Fruit fly (Drosophila melanogaster) whole organism, embryonic: Measurements from ENCODE around the gene SelG.

ENCODE experiments used
- Asciz ChIP-seq: fragments of 200-800 bp; sonication (Bioruptor generic); optimal IDR thresholded peaks from 2 replicates; lab custom pipeline; 2017; ENCODE audit warnings: missing biosample characterization, mild to moderate bottlenecking, missing genetic modification characterization, missing genetic modification reagents
- Bdp1 ChIP-seq: fragments of 200-800 bp; sonication (Bioruptor generic); optimal IDR thresholded peaks from 3 replicates; lab custom pipeline; 2016; ENCODE audit warnings: missing biosample characterization, missing genetic modification characterization
- Bgb ChIP-seq: fragments of 200-800 bp; sonication (Bioruptor generic); IDR thresholded peaks from 2 replicates; pipeline ENCODE4 v1.3.6; 2022; ENCODE audit warnings: missing biosample characterization, missing genetic modification characterization; ENCODE audit not compliant: partially characterized antibody
- BtbVII ChIP-seq: fragments of 200-800 bp; sonication (Bioruptor generic); optimal IDR thresholded peaks from 3 replicates; lab custom pipeline; 2017; ENCODE audit warnings: missing biosample characterization, mild to moderate bottlenecking, missing genetic modification characterization
- CG1024 ChIP-seq: fragments of 200-800 bp; sonication (Bioruptor generic); IDR thresholded peaks from 2 replicates; pipeline ENCODE4 v1.3.6; 2022; ENCODE audit warnings: missing biosample characterization, missing genetic modification characterization
- CG10274 ChIP-seq: fragments of 200-800 bp; sonication (Bioruptor generic); optimal IDR thresholded peaks from 3 replicates; lab custom pipeline; 2017; ENCODE audit warnings: missing biosample characterization, mild to moderate bottlenecking, missing genetic modification characterization
- CG11085 ChIP-seq: fragments of 200-800 bp; sonication (Bioruptor generic); IDR thresholded peaks from 2 replicates; pipeline ENCODE4 v1.3.6; 2022; ENCODE audit warnings: missing biosample characterization, missing genetic modification characterization
- CG11504 ChIP-seq: fragments of 200-800 bp; sonication (Bioruptor generic); optimal IDR thresholded peaks from 3 replicates; lab custom pipeline; 2019; ENCODE audit warnings: missing biosample characterization, mild to moderate bottlenecking, missing genetic modification characterization, moderate library complexity
- CG12071 ChIP-seq: fragments of 200-800 bp; sonication (Bioruptor generic); optimal IDR thresholded peaks from 3 replicates; lab custom pipeline; 2018; ENCODE audit warnings: missing biosample characterization, mild to moderate bottlenecking, missing genetic modification characterization
- CG12155 ChIP-seq: fragments of 200-800 bp; sonication (Bioruptor generic); optimal IDR thresholded peaks from 3 replicates; lab custom pipeline; 2016; ENCODE audit warnings: missing biosample characterization, missing genetic modification characterization
- CG14667 ChIP-seq: fragments of 200-800 bp; sonication (Bioruptor generic); IDR thresholded peaks from 2 replicates; pipeline ENCODE4 v1.3.6; 2022; ENCODE audit warnings: missing biosample characterization, missing genetic modification characterization
- CG1603 ChIP-seq: fragments of 200-800 bp; sonication (Bioruptor generic); optimal IDR thresholded peaks from 2 replicates; lab custom pipeline; 2019; ENCODE audit warnings: missing biosample characterization, mild to moderate bottlenecking, missing genetic modification characterization, moderate library complexity
- CG17186 ChIP-seq: fragments of 200-800 bp; sonication (Bioruptor generic); optimal IDR thresholded peaks from 3 replicates; lab custom pipeline; 2017; ENCODE audit warnings: missing biosample characterization, missing genetic modification reagents, missing genetic modification characterization
- CG17359 ChIP-seq: fragments of 200-800 bp; sonication (Bioruptor generic); optimal IDR thresholded peaks from 3 replicates; lab custom pipeline; 2018; ENCODE audit warnings: missing biosample characterization, mild to moderate bottlenecking, missing genetic modification characterization, moderate library complexity
- CG18599 ChIP-seq: fragments of 200-800 bp; sonication (Bioruptor generic); optimal IDR thresholded peaks from 3 replicates; lab custom pipeline; 2017; ENCODE audit warnings: missing biosample characterization, missing genetic modification characterization, mild to moderate bottlenecking, moderate library complexity, missing genetic modification reagents
- CG2129 ChIP-seq: fragments of 200-800 bp; sonication (Bioruptor generic); IDR thresholded peaks from 2 replicates; pipeline ENCODE4 v1.3.6; 2022; ENCODE audit warnings: missing biosample characterization, missing genetic modification characterization; ENCODE audit not compliant: partially characterized antibody
- CG2199 ChIP-seq: fragments of 200-800 bp; sonication (Bioruptor generic); IDR thresholded peaks from 3 replicates; pipeline ENCODE4 v1.3.6; 2022; ENCODE audit warnings: missing biosample characterization, missing genetic modification characterization
- CG32532 ChIP-seq: fragments of 200-800 bp; sonication (Bioruptor generic); IDR thresholded peaks from 2 replicates; pipeline ENCODE4 v1.3.6; 2022; ENCODE audit warnings: missing biosample characterization, missing genetic modification characterization
- CG34422 ChIP-seq: fragments of 200-800 bp; sonication (Bioruptor generic); IDR thresholded peaks from 3 replicates; pipeline ENCODE4 v1.3.6; 2022; ENCODE audit warnings: missing biosample characterization, missing genetic modification characterization
- CG4820 ChIP-seq: fragments of 200-800 bp; sonication (Bioruptor generic); optimal IDR thresholded peaks from 3 replicates; lab custom pipeline; 2016; ENCODE audit warnings: missing biosample characterization, missing genetic modification characterization
- CG9437 ChIP-seq: fragments of 200-800 bp; sonication (Bioruptor generic); optimal IDR thresholded peaks from 2 replicates; lab custom pipeline; 2018; ENCODE audit warnings: missing biosample characterization, mild to moderate bottlenecking, missing genetic modification characterization
- CG9817 ChIP-seq: fragments of 200-800 bp; sonication (Bioruptor generic); optimal IDR thresholded peaks from 2 replicates; lab custom pipeline; 2018; ENCODE audit warnings: missing biosample characterization, mild to moderate bottlenecking, missing genetic modification characterization, moderate library complexity
- Chrac-16 ChIP-seq: fragments of 200-800 bp; sonication (Bioruptor generic); optimal IDR thresholded peaks from 3 replicates; lab custom pipeline; 2016; ENCODE audit warnings: missing biosample characterization, missing genetic modification characterization
- CoRest ChIP-seq: fragments of 200-800 bp; sonication (Bioruptor generic); optimal IDR thresholded peaks from 3 replicates; lab custom pipeline; 2018; ENCODE audit warnings: missing biosample characterization, mild to moderate bottlenecking, missing genetic modification characterization, moderate library complexity
- Doc3 ChIP-seq: fragments of 200-800 bp; sonication (Bioruptor generic); IDR thresholded peaks from 3 replicates; pipeline ENCODE4 v1.3.6; 2022; ENCODE audit warnings: missing biosample characterization, missing genetic modification characterization; ENCODE audit not compliant: partially characterized antibody
- E2f1 ChIP-seq: fragments of 200-800 bp; sonication (Bioruptor generic); IDR thresholded peaks from 2 replicates; pipeline ENCODE4 v1.3.6; 2022; ENCODE audit warnings: missing biosample characterization, missing genetic modification characterization
- MESR4 ChIP-seq: fragments of 200-800 bp; sonication (Bioruptor generic); optimal IDR thresholded peaks from 2 replicates; lab custom pipeline; 2018; ENCODE audit warnings: missing biosample characterization, mild to moderate bottlenecking, missing genetic modification characterization, moderate library complexity
- Optix ChIP-seq: fragments of 200-800 bp; sonication (Bioruptor generic); IDR thresholded peaks from 3 replicates; pipeline ENCODE4 v1.3.6; 2022; ENCODE audit warnings: missing biosample characterization, missing genetic modification characterization
- Trl ChIP-seq, 3 experiments: fragments of >200 bp in 2 of 3; fragments of 200-800 bp in 1 of 3; sonication (Bioruptor generic) in 1 of 3; optimal IDR thresholded peaks; 2 replicates in 1 of 3; 3 replicates in 2 of 3; lab custom pipeline; 2016 to 2017; ENCODE audit warnings: missing biosample characterization in 1 of 3, missing genetic modification characterization in 1 of 3
- ab ChIP-seq: fragments of 200-800 bp; sonication (Bioruptor generic); optimal IDR thresholded peaks from 2 replicates; lab custom pipeline; 2016; ENCODE audit warnings: missing biosample characterization, missing genetic modification characterization
- abd-A ChIP-seq: fragments of 200-800 bp; sonication (Bioruptor generic); optimal IDR thresholded peaks from 3 replicates; lab custom pipeline; 2019; ENCODE audit warnings: missing biosample characterization, mild to moderate bottlenecking, missing genetic modification characterization, moderate library complexity
- ash1 ChIP-seq: fragments of 200-800 bp; sonication (Bioruptor generic); optimal IDR thresholded peaks from 2 replicates; lab custom pipeline; 2018; ENCODE audit warnings: missing biosample characterization, mild to moderate bottlenecking, missing genetic modification characterization
- bowl ChIP-seq: fragments of 200-800 bp; sonication (Bioruptor generic); IDR thresholded peaks from 2 replicates; pipeline ENCODE4 v1.3.6; 2022; ENCODE audit warnings: missing biosample characterization, missing genetic modification characterization
- bsh ChIP-seq, 2 experiments: fragments of 200-800 bp; sonication (Bioruptor generic); optimal IDR thresholded peaks; 2 replicates each; lab custom pipeline; 2017 to 2018; ENCODE audit warnings: mild to moderate bottlenecking in 2 of 2, missing biosample characterization in 2 of 2, missing genetic modification characterization in 2 of 2, moderate library complexity in 1 of 2
- cas ChIP-seq: fragments of 200-800 bp; sonication (Bioruptor generic); IDR thresholded peaks from 2 replicates; pipeline ENCODE4 v1.3.6; 2022; ENCODE audit warnings: missing biosample characterization, missing genetic modification characterization
- chif ChIP-seq, 2 experiments: fragments of 200-800 bp; sonication (Bioruptor generic); optimal IDR thresholded peaks; 3 replicates each; lab custom pipeline; 2016; ENCODE audit warnings: missing biosample characterization in 2 of 2, missing genetic modification characterization in 2 of 2
- corto ChIP-seq: fragments of 200-800 bp; sonication (Bioruptor generic); optimal IDR thresholded peaks from 2 replicates; lab custom pipeline; 2016; ENCODE audit warnings: missing biosample characterization, mild to moderate bottlenecking, missing genetic modification characterization, moderate library complexity
- dysf ChIP-seq: fragments of 200-800 bp; sonication (Bioruptor generic); IDR thresholded peaks from 3 replicates; pipeline ENCODE4 v1.3.6; 2022; ENCODE audit warnings: missing biosample characterization, missing genetic modification characterization
- eve ChIP-seq, 2 experiments: fragments of >200 bp; optimal IDR thresholded peaks; 2 replicates each; lab custom pipeline; 2017; ENCODE audit warnings: missing biosample characterization in 2 of 2, missing genetic modification characterization in 2 of 2
- fd64A ChIP-seq: fragments of 200-800 bp; sonication (Bioruptor generic); optimal IDR thresholded peaks from 3 replicates; lab custom pipeline; 2018; ENCODE audit warnings: missing biosample characterization, mild to moderate bottlenecking, missing genetic modification characterization
- fru ChIP-seq: fragments of >200 bp; optimal IDR thresholded peaks from 2 replicates; lab custom pipeline; 2017
- gfzf ChIP-seq: fragments of 200-800 bp; sonication (Bioruptor generic); optimal IDR thresholded peaks from 2 replicates; lab custom pipeline; 2016; ENCODE audit warnings: missing biosample characterization, mild to moderate bottlenecking, missing genetic modification characterization, moderate library complexity
- grau ChIP-seq: fragments of 200-800 bp; optimal IDR thresholded peaks from 3 replicates; lab custom pipeline; 2019; ENCODE audit warnings: missing biosample characterization, mild to moderate bottlenecking, missing genetic modification characterization, moderate library complexity
- pnt ChIP-seq: fragments of 200-800 bp; sonication (Bioruptor generic); optimal IDR thresholded peaks from 3 replicates; lab custom pipeline; 2016; ENCODE audit warnings: missing biosample characterization, missing genetic modification characterization
- sens-2 ChIP-seq: fragments of 200-800 bp; sonication (Bioruptor generic); IDR thresholded peaks from 2 replicates; pipeline ENCODE4 v1.3.6; 2022; ENCODE audit warnings: missing biosample characterization, missing genetic modification characterization
- sob ChIP-seq: fragments of 200-800 bp; sonication (Bioruptor generic); IDR thresholded peaks from 2 replicates; pipeline ENCODE4 v1.3.6; 2022; ENCODE audit warnings: missing biosample characterization, missing genetic modification characterization
- trem ChIP-seq: fragments of 200-800 bp; optimal IDR thresholded peaks from 3 replicates; lab custom pipeline; 2019; ENCODE audit warnings: missing biosample characterization, mild to moderate bottlenecking, missing genetic modification characterization, moderate library complexity
- ttk ChIP-seq: fragments of 200-800 bp; sonication (Bioruptor generic); IDR thresholded peaks from 2 replicates; pipeline ENCODE4 v2.1.2; 2022; ENCODE audit warnings: missing biosample characterization, missing genetic modification characterization
- twi ChIP-seq: fragments of 200-800 bp; optimal IDR thresholded peaks from 2 replicates; lab custom pipeline; 2019; ENCODE audit warnings: missing biosample characterization, mild to moderate bottlenecking, missing genetic modification characterization, moderate library complexity
- vvl ChIP-seq: fragments of 200-800 bp; sonication (Bioruptor generic); IDR thresholded peaks from 2 replicates; pipeline ENCODE4 v1.3.6; 2022; ENCODE audit warnings: missing biosample characterization, missing genetic modification characterization

The SelG gene

DNA sequence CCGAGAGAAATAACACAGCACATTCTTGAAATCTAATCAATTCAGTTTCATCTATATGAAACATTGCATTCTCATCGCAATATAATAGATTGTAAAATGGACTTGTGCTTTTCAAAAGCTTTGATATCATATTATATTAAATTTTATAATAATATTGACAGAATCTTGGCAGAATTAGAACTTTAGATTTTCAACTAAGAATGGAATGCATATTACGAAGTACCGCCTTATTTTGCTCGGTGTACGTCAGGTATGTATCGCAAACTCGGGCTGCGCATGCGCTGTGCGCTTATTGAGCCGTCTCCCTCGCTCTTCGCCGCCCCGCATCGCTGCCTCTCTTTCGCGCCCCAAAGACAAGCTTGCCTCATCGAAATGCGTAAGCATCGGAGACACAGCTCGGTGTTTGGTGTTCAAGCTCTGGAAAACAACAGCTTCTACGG lies 28.1 kb downstream of the SelG start (continued):
- TF ChIP-seq CG9817 (tag; lab: Kevin White, UChicago) (peak; percentile 86), bowl (peak; percentile 58; the same call in 1 of the 2 replicates), sob (GFP tag; lab: Robert Waterston, UW) (peak; percentile 81), CG11085 (GFP tag; lab: Robert Waterston, UW) (peak; percentile 75), CG2199 (GFP tag; lab: Robert Waterston, UW) (peak; percentile 72; the same call in 1 of the 3 replicates), corto (GFP tag; lab: Kevin White, UChicago) (no peak), twi (tag; lab: Kevin White, UChicago) (peak; percentile 83), BtbVII (GFP tag; lab: Kevin White, UChicago) (peak; percentile 85), CG14667 (GFP tag; lab: Robert Waterston, UW) (peak; percentile 78), bsh (GFP tag; optimal IDR thresholded peaks at IDR 0.05; lab: Kevin White, UChicago) (peak; percentile 63 to 90), ab (no peak), CG17359 (tag; lab: Kevin White, UChicago) (peak; percentile 92), Chrac-16 (peak; percentile 73), vvl (GFP tag; lab: Robert Waterston, UW) (peak; percentile 89), CG1603 (tag; lab: Kevin White, UChicago) (peak; percentile 13), CG4820 (peak; percentile 79), CG2129 (GFP tag; lab: Robert Waterston, UW) (no peak), cas (GFP tag; lab: Robert Waterston, UW) (peak; percentile 64; the same call in 1 of the 2 replicates), ttk (peak; percentile 84), CoRest (tag; lab: Kevin White, UChicago) (peak; percentile 95), fd64A (GFP tag; lab: Kevin White, UChicago) (peak; percentile 23), Trl (optimal IDR thresholded peaks at IDR 0.05; lab: Kevin White, UChicago) (no peak), Trl (GFP tag; optimal IDR thresholded peaks at IDR 0.05; lab: Kevin White, UChicago) (no peak), CG34422 (GFP tag; lab: Robert Waterston, UW) (peak; percentile 89), CG32532 (GFP tag; lab: Robert Waterston, UW) (peak; percentile 89), Optix (peak; percentile 61; the same call in 1 of the 3 replicates), CG1024 (GFP tag; lab: Robert Waterston, UW) (peak; percentile 15; the same call in 1 of the 2 replicates), dysf (GFP tag; lab: Robert Waterston, UW) (peak; percentile 93), pnt (GFP tag; lab: Kevin White, UChicago) (peak; percentile 16), Asciz (peak; percentile 89), CG11504 (tag; lab: Kevin White, UChicago) (peak; percentile 93), abd-A (peak; percentile 59), sens-2 (GFP tag; lab: Robert Waterston, UW) (peak; percentile 51; the same call in 1 of the 2 replicates), E2f1 (GFP tag; lab: Robert Waterston, UW) (peak; percentile 88), ash1 (GFP tag; lab: Kevin White, UChicago) (no peak), CG10274 (GFP tag; lab: Kevin White, UChicago) (peak; percentile 64), CG12071 (GFP tag; lab: Kevin White, UChicago) (peak; percentile 61), gfzf (GFP tag; lab: Kevin White, UChicago) (no peak), fru (no peak), CG12155 (GFP tag; lab: Kevin White, UChicago) (peak; percentile 67), eve (GFP tag; optimal IDR thresholded peaks at IDR 0.05; lab: Kevin White, UChicago) (peak in 1 of 2 experiments; percentile 58), CG9437 (GFP tag; lab: Kevin White, UChicago) (peak; percentile 85), Bgb (GFP tag; lab: Robert Waterston, UW) (no peak), CG17186 (peak; percentile 54), trem (peak; percentile 86), chif (GFP tag; optimal IDR thresholded peaks at IDR 0.05; lab: Kevin White, UChicago) (peak in 1 of 2 experiments; percentile 3), Bdp1 (GFP tag; lab: Kevin White, UChicago) (no peak), CG18599 (GFP tag; lab: Kevin White, UChicago) (peak; percentile 89), MESR4 (GFP tag; lab: Kevin White, UChicago) (peak; percentile 8), Doc3 (GFP tag; lab: Robert Waterston, UW) (no peak), grau (tag; lab: Kevin White, UChicago) (peak; percentile 94)
